Fruit fly (Drosophila melanogaster): ENCODE data around the gene CG14506.

CG14506 gene

DNA sequence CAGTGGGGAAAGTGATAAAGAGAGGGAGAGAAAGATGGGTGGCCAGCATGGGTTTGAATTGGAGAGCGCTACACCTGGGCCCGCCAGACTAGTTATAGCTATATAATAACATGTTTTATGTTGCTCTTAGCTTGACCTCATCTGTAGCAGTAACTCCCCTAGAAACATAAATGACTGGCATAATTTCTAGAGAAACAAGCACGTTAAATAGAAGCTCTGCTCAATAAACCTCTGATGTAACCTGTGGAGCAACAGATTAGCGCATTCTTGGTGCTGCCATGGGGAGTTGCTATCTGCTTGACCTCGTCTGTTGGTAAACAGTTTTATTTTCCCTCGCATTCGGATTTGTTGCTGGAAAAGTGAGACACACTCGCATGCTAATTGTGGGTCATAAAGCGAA, 21.7 kb upstream of the CG14506 start (continued):
- TF ChIP-seq Nf-YA (GFP tag; IDR thresholded peaks at IDR 0.05) (no peak), phol (tag; optimal IDR thresholded peaks at IDR 0.05) (peak; percentile 70), toy (GFP tag; IDR thresholded peaks at IDR 0.05) (no peak), CG14965 (GFP tag; optimal IDR thresholded peaks at IDR 0.05; ENCODE audit: borderline replicate concordance) (no peak), CG3847 (GFP tag; IDR thresholded peaks at IDR 0.05) (peak; percentile 59), pb (GFP tag; optimal IDR thresholded peaks at IDR 0.05) (no peak), trh (GFP tag; optimal IDR thresholded peaks at IDR 0.05) (no peak), insv (GFP tag; optimal IDR thresholded peaks at IDR 0.05) (no peak), fd96Cb (tag; optimal IDR thresholded peaks at IDR 0.05) (peak; percentile 75), Elba2 (GFP tag; optimal IDR thresholded peaks at IDR 0.05) (no peak), run (tag; optimal IDR thresholded peaks at IDR 0.05) (peak; percentile 7), Mes4 (GFP tag; optimal IDR thresholded peaks at IDR 0.05) (no peak), CG7745 (tag; optimal IDR thresholded peaks at IDR 0.05) (no peak), gro (GFP tag; optimal IDR thresholded peaks at IDR 0.05) (no peak), gcm2 (GFP tag; optimal IDR thresholded peaks at IDR 0.05) (no peak), br (optimal IDR thresholded peaks at IDR 0.05) (no peak), CG2678 (tag; optimal IDR thresholded peaks at IDR 0.05) (peak; percentile 87), Vsx1 (GFP tag; optimal IDR thresholded peaks at IDR 0.05) (peak; percentile 63), sob (GFP tag; IDR thresholded peaks at IDR 0.05) (peak; percentile 53; the same call in 1 of the 2 replicates), CG12236 (GFP tag; optimal IDR thresholded peaks at IDR 0.05) (no peak), CG13624 (GFP tag; optimal IDR thresholded peaks at IDR 0.05) (peak; percentile 20), eyg (GFP tag; optimal IDR thresholded peaks at IDR 0.05) (no peak), GATAe (GFP tag; conservative IDR thresholded peaks at IDR 0.05) (no peak), CG6689 (GFP tag; IDR thresholded peaks at IDR 0.05) (peak; percentile 69), H15 (GFP tag; IDR thresholded peaks at IDR 0.05) (no peak; the same call in 2 of the 3 replicates), Eip74EF (GFP tag; optimal IDR thresholded peaks at IDR 0.05) (peak in 1 of 2 experiments; percentile 60), onecut (GFP tag; IDR thresholded peaks at IDR 0.05) (peak; percentile 60), crc (GFP tag; optimal IDR thresholded peaks at IDR 0.05) (no peak), CG31365 (tag; optimal IDR thresholded peaks at IDR 0.05) (peak; percentile 43), CG16863 (GFP tag; optimal IDR thresholded peaks at IDR 0.05) (peak; percentile 46), fd3F (GFP tag; optimal IDR thresholded peaks at IDR 0.05) (peak; percentile 24), Neu2 (GFP tag; optimal IDR thresholded peaks at IDR 0.05; ENCODE audit: borderline replicate concordance) (no peak), sens (GFP tag) (peak; percentile 90), CG9609 (GFP tag; optimal IDR thresholded peaks at IDR 0.05) (no peak), lmd (GFP tag; IDR thresholded peaks at IDR 0.05) (peak; percentile 74), fd64A (GFP tag; optimal IDR thresholded peaks at IDR 0.05) (peak; percentile 63), exex (tag; optimal IDR thresholded peaks at IDR 0.05) (no peak), CG3163 (GFP tag; optimal IDR thresholded peaks at IDR 0.05) (no peak), gt (GFP tag; IDR thresholded peaks at IDR 0.05) (0 out of 2 replicates have a peak, but pooled peaks have one; percentile 50), CG3838 (GFP tag; optimal IDR thresholded peaks at IDR 0.05) (no peak), Ptx1 (GFP tag; IDR thresholded peaks at IDR 0.05) (peak; percentile 81), CG16815 (GFP tag; optimal IDR thresholded peaks at IDR 0.05) (peak; percentile 11), ham (GFP tag; IDR thresholded peaks at IDR 0.05) (no peak), unpg (GFP tag; optimal IDR thresholded peaks at IDR 0.05) (peak; percentile 75), CG4328 (GFP tag; optimal IDR thresholded peaks at IDR 0.05) (peak; percentile 70), Lim3 (GFP tag; IDR thresholded peaks at IDR 0.05) (no peak), D19A (tag; optimal IDR thresholded peaks at IDR 0.05) (peak; percentile 61), dan (GFP tag; IDR thresholded peaks at IDR 0.05) (no peak), lbe (GFP tag; optimal IDR thresholded peaks at IDR 0.05) (no peak), chm (GFP tag; IDR thresholded peaks at IDR 0.05) (no peak), tx (GFP tag; optimal IDR thresholded peaks at IDR 0.05) (no peak), CG42726 (GFP tag; IDR thresholded peaks at IDR 0.05; ENCODE audit: partially characterized antibody) (no peak), CG10366 (GFP tag; IDR thresholded peaks at IDR 0.05) (peak; percentile 58; the same call in 1 of the 2 replicates)

All from whole organism, embryonic.